Worm (Caenorhabditis elegans) whole organism, L3 larva: ENCODE measurements around the gene tbc-6.
A peak's percentile ranks its signal among the peaks of the same experiment; 100 is the strongest.

Experiments
- R02D3.7 ChIP-seq: fragments of 150-350 bp; optimal IDR thresholded peaks from 2 replicates; lab custom pipeline; 2014; ENCODE audit warnings: missing biosample characterization, missing genetic modification characterization
- ZK546.5 ChIP-seq: sonication (generic microtip); optimal IDR thresholded peaks from 2 replicates; lab custom pipeline; 2017; ENCODE audit warnings: missing biosample characterization, missing genetic modification characterization
- aly-2 ChIP-seq: fragments of 150-350 bp; optimal IDR thresholded peaks from 2 replicates; lab custom pipeline; 2014; ENCODE audit warnings: missing biosample characterization, missing genetic modification characterization
- ama-1 ChIP-seq: fragments of 150-350 bp; optimal IDR thresholded peaks from 2 replicates; lab custom pipeline; 2018
- ceh-16 ChIP-seq: sonication (generic microtip); optimal IDR thresholded peaks from 2 replicates; lab custom pipeline; 2017; ENCODE audit warnings: missing biosample characterization, missing genetic modification characterization
- ceh-28 ChIP-seq: fragments of 150-350 bp; optimal IDR thresholded peaks from 2 replicates; lab custom pipeline; 2014; ENCODE audit warnings: missing biosample characterization, missing genetic modification reagents, missing genetic modification characterization
- ceh-82 ChIP-seq: fragments of 150-350 bp; optimal IDR thresholded peaks from 2 replicates; lab custom pipeline; 2014; ENCODE audit warnings: missing biosample characterization, missing genetic modification characterization
- ceh-9 ChIP-seq: sonication (generic microtip); optimal IDR thresholded peaks from 2 replicates; lab custom pipeline; 2018; ENCODE audit warnings: missing biosample characterization, missing genetic modification characterization
- daf-12 ChIP-seq: fragments of 150-350 bp; optimal IDR thresholded peaks from 2 replicates; lab custom pipeline; 2014; ENCODE audit warnings: missing biosample characterization, missing genetic modification reagents, missing genetic modification characterization
- egl-27 ChIP-seq: sonication (generic microtip); optimal IDR thresholded peaks from 4 replicates; lab custom pipeline; 2017; ENCODE audit warnings: missing biosample characterization, missing genetic modification reagents, missing genetic modification characterization
- egl-5 ChIP-seq: fragments of 150-350 bp; optimal IDR thresholded peaks from 2 replicates; lab custom pipeline; 2017; ENCODE audit warnings: missing biosample characterization, missing genetic modification reagents, missing genetic modification characterization, inconsistent platforms
- elt-1 ChIP-seq: fragments of 150-350 bp; optimal IDR thresholded peaks from 2 replicates; lab custom pipeline; 2014; ENCODE audit warnings: missing biosample characterization, missing genetic modification characterization
- elt-2 ChIP-seq: sonication (generic microtip); optimal IDR thresholded peaks from 2 replicates; lab custom pipeline; 2016; ENCODE audit warnings: missing genetic modification reagents, mild to moderate bottlenecking, missing genetic modification characterization, missing compliant biosample characterization
- elt-3 ChIP-seq, 3 experiments: fragments of 150-350 bp in 1 of 3; sonication (generic microtip) in 2 of 3; optimal IDR thresholded peaks; 2 replicates in 2 of 3; 4 replicates in 1 of 3; lab custom pipeline; 2014 to 2017; ENCODE audit warnings: missing biosample characterization in 3 of 3, missing genetic modification characterization in 3 of 3
- eor-1 ChIP-seq, 2 experiments: fragments of 150-350 bp; optimal IDR thresholded peaks; 2 replicates each; lab custom pipeline; 2014 to 2018; ENCODE audit warnings: missing biosample characterization in 2 of 2, missing genetic modification characterization in 2 of 2
- fkh-10 ChIP-seq: sonication (generic microtip); optimal IDR thresholded peaks from 2 replicates; lab custom pipeline; 2017; ENCODE audit warnings: missing biosample characterization, missing genetic modification reagents, missing genetic modification characterization
- fkh-2 ChIP-seq: fragments of 150-350 bp; optimal IDR thresholded peaks from 2 replicates; lab custom pipeline; 2014; ENCODE audit warnings: missing biosample characterization, missing genetic modification reagents, missing genetic modification characterization
- fos-1 ChIP-seq: fragments of 150-350 bp; optimal IDR thresholded peaks from 2 replicates; lab custom pipeline; 2014; ENCODE audit warnings: missing biosample characterization, missing genetic modification characterization
- hmg-11 ChIP-seq: sonication (generic microtip); optimal IDR thresholded peaks from 2 replicates; lab custom pipeline; 2016; ENCODE audit warnings: missing genetic modification characterization, missing compliant biosample characterization
- jun-1 ChIP-seq: fragments of 150-350 bp; optimal IDR thresholded peaks from 2 replicates; lab custom pipeline; 2014; ENCODE audit warnings: missing biosample characterization, missing genetic modification reagents, missing genetic modification characterization
- lin-15B ChIP-seq: fragments of 150-350 bp; optimal IDR thresholded peaks from 2 replicates; lab custom pipeline; 2014; ENCODE audit warnings: missing biosample characterization, missing genetic modification characterization
- lin-39 ChIP-seq: fragments of 150-350 bp; optimal IDR thresholded peaks from 2 replicates; lab custom pipeline; 2018; ENCODE audit warnings: missing biosample characterization, missing genetic modification reagents, missing genetic modification characterization
- lsy-12 ChIP-seq: sonication (generic microtip); optimal IDR thresholded peaks from 2 replicates; lab custom pipeline; 2016; ENCODE audit warnings: mild to moderate bottlenecking, missing genetic modification characterization, missing compliant biosample characterization
- mdl-1 ChIP-seq: fragments of 150-350 bp; optimal IDR thresholded peaks from 2 replicates; lab custom pipeline; 2014; ENCODE audit warnings: missing biosample characterization, missing genetic modification characterization
- mml-1 ChIP-seq: fragments of 150-350 bp; sonication (generic microtip); optimal IDR thresholded peaks from 3 replicates; lab custom pipeline; 2014; ENCODE audit warnings: missing biosample characterization, missing genetic modification characterization
- nfya-1 ChIP-seq: sonication (generic microtip); optimal IDR thresholded peaks from 2 replicates; lab custom pipeline; 2017; ENCODE audit warnings: missing genetic modification characterization, mild to moderate bottlenecking, missing compliant biosample characterization, antibody characterized with exemption, moderate library complexity; ENCODE audit not compliant: insufficient read depth
- nhr-11 ChIP-seq: fragments of 150-350 bp; optimal IDR thresholded peaks from 2 replicates; lab custom pipeline; 2014; ENCODE audit warnings: missing biosample characterization, missing genetic modification characterization
- nhr-12 ChIP-seq: fragments of 150-350 bp; optimal IDR thresholded peaks from 2 replicates; lab custom pipeline; 2014; ENCODE audit warnings: missing biosample characterization, missing genetic modification characterization
- nhr-23 ChIP-seq: fragments of 150-350 bp; optimal IDR thresholded peaks from 2 replicates; lab custom pipeline; 2014; ENCODE audit warnings: missing biosample characterization, missing genetic modification reagents, missing genetic modification characterization
- nhr-237 ChIP-seq: fragments of 150-350 bp; optimal IDR thresholded peaks from 2 replicates; lab custom pipeline; 2014; ENCODE audit warnings: missing biosample characterization, missing genetic modification characterization
- nhr-25 ChIP-seq: sonication (generic microtip); optimal IDR thresholded peaks from 2 replicates; lab custom pipeline; 2017; ENCODE audit warnings: missing biosample characterization, missing genetic modification characterization
- nhr-28 ChIP-seq: fragments of 150-350 bp; optimal IDR thresholded peaks from 2 replicates; lab custom pipeline; 2014; ENCODE audit warnings: missing biosample characterization, missing genetic modification characterization
- nhr-43 ChIP-seq: sonication (generic microtip); optimal IDR thresholded peaks from 2 replicates; lab custom pipeline; 2016; ENCODE audit warnings: mild to moderate bottlenecking, missing genetic modification characterization, missing compliant biosample characterization; ENCODE audit not compliant: poor library complexity, severe bottlenecking
- nhr-67 ChIP-seq: fragments of 150-350 bp; optimal IDR thresholded peaks from 2 replicates; lab custom pipeline; 2014; ENCODE audit warnings: missing biosample characterization, missing genetic modification characterization
- nhr-76 ChIP-seq: fragments of 150-350 bp; sonication (generic microtip); optimal IDR thresholded peaks from 5 replicates; lab custom pipeline; 2014; ENCODE audit warnings: missing biosample characterization, missing genetic modification characterization
- nhr-77 ChIP-seq: fragments of 150-350 bp; optimal IDR thresholded peaks from 2 replicates; lab custom pipeline; 2014; ENCODE audit warnings: missing biosample characterization, missing genetic modification characterization
- pha-4 ChIP-seq: fragments of 150-350 bp; optimal IDR thresholded peaks from 2 replicates; lab custom pipeline; 2014; ENCODE audit warnings: missing biosample characterization, missing genetic modification reagents, missing genetic modification characterization
- pqm-1 ChIP-seq: fragments of 150-350 bp; optimal IDR thresholded peaks from 2 replicates; lab custom pipeline; 2017; ENCODE audit warnings: missing biosample characterization, missing genetic modification characterization, inconsistent platforms
- sea-2 ChIP-seq: fragments of 150-350 bp; sonication (generic microtip); optimal IDR thresholded peaks from 4 replicates; lab custom pipeline; 2014; ENCODE audit warnings: missing biosample characterization, missing genetic modification reagents, missing genetic modification characterization
- skn-1 ChIP-seq: fragments of 150-350 bp; optimal IDR thresholded peaks from 2 replicates; lab custom pipeline; 2014; ENCODE audit warnings: missing biosample characterization, missing genetic modification characterization
- snpc-4 ChIP-seq: fragments of 150-350 bp; optimal IDR thresholded peaks from 2 replicates; lab custom pipeline; 2014; ENCODE audit warnings: missing biosample characterization, missing genetic modification characterization
- tbx-2 ChIP-seq: sonication (generic microtip); optimal IDR thresholded peaks from 2 replicates; lab custom pipeline; 2016; ENCODE audit warnings: mild to moderate bottlenecking, missing genetic modification characterization, missing compliant biosample characterization
- unc-39 ChIP-seq: sonication (generic microtip); optimal IDR thresholded peaks from 4 replicates; lab custom pipeline; 2017; ENCODE audit warnings: missing biosample characterization, missing genetic modification characterization
- unc-62 ChIP-seq: fragments of 150-350 bp; sonication (generic microtip); optimal IDR thresholded peaks from 4 replicates; lab custom pipeline; 2014; ENCODE audit warnings: missing biosample characterization, missing genetic modification reagents, missing genetic modification characterization
- zag-1 ChIP-seq: fragments of 150-350 bp; optimal IDR thresholded peaks from 2 replicates; lab custom pipeline; 2014; ENCODE audit warnings: missing biosample characterization, missing genetic modification characterization
- ztf-11 ChIP-seq: fragments of 150-350 bp; optimal IDR thresholded peaks from 2 replicates; lab custom pipeline; 2014; ENCODE audit warnings: missing biosample characterization, missing genetic modification characterization
- ztf-4 ChIP-seq: fragments of 150-350 bp; optimal IDR thresholded peaks from 2 replicates; lab custom pipeline; 2014; ENCODE audit warnings: missing biosample characterization, missing genetic modification characterization

The tbc-6 gene

DNA sequence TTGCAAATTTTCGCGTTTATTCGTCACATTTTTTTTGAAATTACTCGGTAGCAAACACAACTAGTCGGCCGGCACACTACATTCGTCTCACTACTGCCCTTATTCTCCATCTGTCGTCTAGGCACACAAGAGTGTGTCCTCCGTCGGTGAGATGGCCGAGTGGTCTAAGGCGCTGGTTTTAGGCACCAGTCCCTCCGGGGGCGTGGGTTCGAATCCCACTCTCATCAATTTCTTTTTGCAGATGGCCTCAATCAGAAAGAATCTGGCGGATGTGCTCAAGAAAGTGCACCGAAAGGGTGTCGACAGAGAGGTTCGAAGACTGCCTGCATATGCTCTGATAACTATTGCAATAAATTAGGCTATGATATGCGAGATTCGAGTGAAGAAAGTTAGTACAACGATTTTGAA lies 5.1 kb downstream of the tbc-6 start:
- TF ChIP-seq fkh-10: no peak
- peak; percentile 32 for TF ChIP-seq egl-5
- TF ChIP-seq fkh-2 (tag; lab: Kevin White, UChicago): no peak
- no peak for TF ChIP-seq mdl-1 (tag; lab: Kevin White, UChicago)
- no peak for TF ChIP-seq elt-1 (tag; lab: Kevin White, UChicago)
- peak; percentile 94 for TF ChIP-seq egl-27 (tag; lab: Kevin White, UChicago)
- no peak for TF ChIP-seq ztf-11 (tag; lab: Kevin White, UChicago)
- TF ChIP-seq snpc-4 (tag; lab: Kevin White, UChicago): peak; percentile 3
- TF ChIP-seq nhr-11 (tag; lab: Kevin White, UChicago): peak; percentile 35
- TF ChIP-seq daf-12 (tag; lab: Kevin White, UChicago): no peak
- peak; percentile 78 for TF ChIP-seq lsy-12
- no peak for TF ChIP-seq zag-1
- TF ChIP-seq nhr-12 (tag; lab: Kevin White, UChicago): no peak
- peak; percentile 24 for TF ChIP-seq skn-1
- TF ChIP-seq nfya-1 (tag; lab: Kevin White, UChicago): peak; percentile 75
- peak; percentile 56 for TF ChIP-seq nhr-25
- peak in 1 of 3 experiments; percentile 39 for TF ChIP-seq elt-3 (tag; optimal IDR thresholded peaks at IDR 0.05; lab: Kevin White, UChicago)
- TF ChIP-seq jun-1: no peak
- TF ChIP-seq pha-4 (tag; lab: Kevin White, UChicago): peak; percentile 58
- TF ChIP-seq ceh-82 (tag; lab: Kevin White, UChicago): peak; percentile 5
- peak; percentile 46 for TF ChIP-seq elt-2
- TF ChIP-seq ama-1 (lab: Kevin White, UChicago): peak; percentile 55
- no peak for TF ChIP-seq nhr-67 (tag; lab: Kevin White, UChicago)
- no peak for TF ChIP-seq ceh-9 (tag; lab: Kevin White, UChicago)
- no peak for TF ChIP-seq sea-2 (GFP tag; lab: Kevin White, UChicago)
- no peak for TF ChIP-seq unc-62 (GFP tag; lab: Kevin White, UChicago)
- no peak for TF ChIP-seq nhr-237 (tag; lab: Kevin White, UChicago)
- peak; percentile 20 for TF ChIP-seq ceh-28 (tag; lab: Kevin White, UChicago)
- TF ChIP-seq nhr-43 (tag; lab: Kevin White, UChicago): peak; percentile 28
- peak; percentile 85 for TF ChIP-seq lin-39 (tag; lab: Kevin White, UChicago)
- TF ChIP-seq unc-39 (tag; lab: Kevin White, UChicago): no peak
- TF ChIP-seq lin-15B (tag; lab: Kevin White, UChicago): peak; percentile 47
- no peak for TF ChIP-seq nhr-76 (tag; lab: Kevin White, UChicago)
- TF ChIP-seq tbx-2 (tag; lab: Kevin White, UChicago): peak; percentile 36
- peak; percentile 78 for TF ChIP-seq hmg-11
- peak; percentile 12 for TF ChIP-seq R02D3.7 (tag; lab: Kevin White, UChicago)
- TF ChIP-seq fos-1 (tag; lab: Kevin White, UChicago): no peak
- TF ChIP-seq nhr-77 (tag; lab: Kevin White, UChicago): no peak
- no peak for TF ChIP-seq ceh-16 (tag; lab: Kevin White, UChicago)
- no peak for TF ChIP-seq mml-1
- TF ChIP-seq pqm-1 (tag; lab: Kevin White, UChicago): peak; percentile 31
- TF ChIP-seq aly-2 (tag; lab: Kevin White, UChicago): no peak
- peak; percentile 19 for TF ChIP-seq nhr-23
- TF ChIP-seq nhr-28: no peak
- TF ChIP-seq eor-1 (tag; optimal IDR thresholded peaks at IDR 0.05; lab: Kevin White, UChicago): no peak
- TF ChIP-seq ztf-4 (tag; lab: Kevin White, UChicago): peak; percentile 37
- TF ChIP-seq ZK546.5 (tag; lab: Kevin White, UChicago): no peak
